Fruit fly (Drosophila melanogaster) whole organism: Measurements from ENCODE around the gene amos.

Source experiments
- CG8478 ChIP-seq: fragments of >200 bp; optimal IDR thresholded peaks from 2 replicates; lab custom pipeline; 2018; ENCODE audit warnings: inconsistent platforms
- Dll ChIP-seq: fragments of >200 bp; optimal IDR thresholded peaks from 2 replicates; lab custom pipeline; 2017
- EcR ChIP-seq, 2 experiments: fragments of >200 bp; optimal IDR thresholded peaks; 2 replicates each; lab custom pipeline; 2017; ENCODE audit warnings: missing biosample characterization in 2 of 2, missing genetic modification characterization in 2 of 2, missing genetic modification reagents in 2 of 2
- pan ChIP-seq: fragments of >200 bp; optimal IDR thresholded peaks from 2 replicates; lab custom pipeline; 2017
- psq ChIP-seq: fragments of >200 bp; optimal IDR thresholded peaks from 2 replicates; lab custom pipeline; 2017
- usp ChIP-seq: fragments of >200 bp; optimal IDR thresholded peaks from 2 replicates; lab custom pipeline; 2017; ENCODE audit warnings: missing biosample characterization, missing genetic modification characterization, mixed read lengths

Gene amos

dm6 chr2L:18596871-18597338 lies at the start of gene amos:
Gene amos, minus strand, starts transcription at chr2L:18596921.
- TF ChIP-seq usp (GFP tag; lab: Kevin White, UChicago) (no peak), CG8478 (lab: Kevin White, UChicago) (no peak), pan (lab: Kevin White, UChicago) (no peak), psq (lab: Kevin White, UChicago) (no peak), EcR (GFP tag; optimal IDR thresholded peaks at IDR 0.05; lab: Kevin White, UChicago) (no peak), Dll (no peak)

dm6 chr2L:18645468-18645867 lies 48.7 kb upstream of the amos start:
- TF ChIP-seq pan (lab: Kevin White, UChicago) = peak; percentile 63
- TF ChIP-seq usp (GFP tag; lab: Kevin White, UChicago) = no peak

- no peak for TF ChIP-seq psq (lab: Kevin White, UChicago)
- TF ChIP-seq pan (lab: Kevin White, UChicago) = no peak
- no peak for TF ChIP-seq CG8478 (lab: Kevin White, UChicago)
- no peak for TF ChIP-seq EcR (GFP tag; optimal IDR thresholded peaks at IDR 0.05; lab: Kevin White, UChicago)
- no peak for TF ChIP-seq Dll
- no peak for TF ChIP-seq usp (GFP tag; lab: Kevin White, UChicago)
Measured at dm6 chr2L:18641087-18641486, 44.4 kb upstream of the amos start.

DNA sequence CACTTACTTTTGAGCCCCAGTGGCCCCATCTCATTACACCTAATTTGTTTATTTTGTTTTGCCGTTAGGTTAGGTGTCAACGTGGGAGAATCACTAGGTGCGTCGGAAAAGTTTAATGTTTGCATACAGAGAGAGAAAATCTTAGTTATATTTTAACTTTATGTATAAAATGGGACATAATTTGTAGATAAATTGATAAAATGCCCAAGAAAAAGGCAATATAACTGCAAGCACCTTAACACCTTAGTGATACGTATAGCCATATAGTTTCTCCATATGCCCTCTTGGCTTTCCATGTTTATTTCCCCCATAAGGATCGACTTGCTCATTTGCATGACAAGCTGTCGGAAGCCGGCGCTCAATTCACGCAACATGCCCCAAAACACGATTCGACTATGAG lies 42.2 kb upstream of the amos start:
- no peak for TF ChIP-seq psq (lab: Kevin White, UChicago)

DNA sequence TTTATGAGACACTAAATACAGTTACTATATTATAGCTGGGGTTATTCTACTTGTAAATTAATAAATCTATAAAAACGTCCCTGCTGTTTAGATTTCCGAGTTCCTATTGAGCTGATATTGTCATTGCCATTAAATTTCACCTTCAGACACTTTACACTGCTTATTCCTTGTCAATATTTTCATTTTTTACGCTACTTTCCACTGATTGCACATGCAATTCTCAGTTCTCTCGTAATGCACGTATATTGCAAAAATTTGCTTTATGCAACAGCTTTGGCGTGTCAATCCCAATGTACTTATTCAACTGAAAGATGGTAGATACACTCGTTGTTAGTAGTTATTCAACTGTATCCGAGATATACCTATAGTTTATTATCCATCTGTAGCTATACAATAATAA lies 35.7 kb upstream of the amos start:
- TF ChIP-seq pan (lab: Kevin White, UChicago) (no peak), usp (GFP tag; lab: Kevin White, UChicago) (no peak), EcR (GFP tag; optimal IDR thresholded peaks at IDR 0.05; lab: Kevin White, UChicago) (no peak), Dll (no peak), CG8478 (lab: Kevin White, UChicago) (no peak)

dm6 chr2L:18630611-18631221 lies 34.0 kb upstream of the amos start:
- TF ChIP-seq pan (lab: Kevin White, UChicago) (no peak), EcR (GFP tag; optimal IDR thresholded peaks at IDR 0.05; lab: Kevin White, UChicago) (no peak), usp (GFP tag; lab: Kevin White, UChicago) (no peak), CG8478 (lab: Kevin White, UChicago) (no peak), psq (lab: Kevin White, UChicago) (no peak), Dll (no peak)

DNA sequence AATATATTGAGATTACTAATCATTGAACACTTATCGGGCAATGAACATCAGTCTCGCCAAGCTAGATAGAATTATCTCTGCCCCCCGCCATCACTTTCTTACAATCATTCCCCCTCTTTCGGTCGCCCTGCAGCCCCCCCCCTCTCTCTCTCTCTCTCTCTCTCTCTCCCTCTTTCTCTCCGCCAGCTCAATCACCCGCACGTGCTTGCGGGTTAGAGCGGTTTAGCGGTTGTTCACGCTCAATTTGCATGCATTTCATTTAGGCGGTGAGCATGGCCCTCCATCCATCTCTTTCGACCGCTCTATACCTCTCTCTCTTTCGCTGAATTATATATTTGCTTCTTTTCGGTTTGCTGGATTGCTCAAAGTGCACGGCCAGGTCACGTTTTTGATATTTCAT lies 32.4 kb upstream of the amos start:
- no peak for TF ChIP-seq CG8478 (lab: Kevin White, UChicago)
- peak in 1 of 2 experiments; percentile 8 for TF ChIP-seq EcR (GFP tag; optimal IDR thresholded peaks at IDR 0.05; lab: Kevin White, UChicago)
- no peak for TF ChIP-seq Dll

- TF ChIP-seq pan (lab: Kevin White, UChicago) (no peak), usp (GFP tag; lab: Kevin White, UChicago) (no peak), Dll (no peak), EcR (GFP tag; optimal IDR thresholded peaks at IDR 0.05; lab: Kevin White, UChicago) (no peak), psq (lab: Kevin White, UChicago) (no peak), CG8478 (lab: Kevin White, UChicago) (no peak)
Measured at dm6 chr2L:18628104-18628503, 31.4 kb upstream of the amos start.

DNA sequence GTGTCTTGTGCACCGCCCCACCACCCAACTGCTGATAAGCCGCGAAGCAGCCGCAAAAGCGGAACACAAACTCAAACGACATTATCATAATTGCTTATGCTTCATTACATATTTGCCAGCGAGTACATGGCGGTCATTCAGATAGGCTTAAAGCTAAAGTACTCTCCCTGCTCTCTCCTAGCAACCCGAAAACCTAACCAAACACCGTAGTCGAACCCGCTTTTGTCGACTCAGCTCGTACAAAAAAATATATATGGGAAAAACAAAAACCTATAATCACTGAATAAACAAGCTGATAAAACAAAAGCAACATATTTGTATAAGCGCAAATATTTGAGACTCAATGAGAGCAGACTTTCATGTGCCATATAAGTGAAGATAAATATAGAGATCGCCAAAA lies 30.3 kb upstream of the amos start:
- TF ChIP-seq pan (lab: Kevin White, UChicago) (no peak), CG8478 (lab: Kevin White, UChicago) (no peak), usp (GFP tag; lab: Kevin White, UChicago) (no peak), EcR (GFP tag; optimal IDR thresholded peaks at IDR 0.05; lab: Kevin White, UChicago) (no peak), psq (lab: Kevin White, UChicago) (no peak), Dll (no peak)

DNA sequence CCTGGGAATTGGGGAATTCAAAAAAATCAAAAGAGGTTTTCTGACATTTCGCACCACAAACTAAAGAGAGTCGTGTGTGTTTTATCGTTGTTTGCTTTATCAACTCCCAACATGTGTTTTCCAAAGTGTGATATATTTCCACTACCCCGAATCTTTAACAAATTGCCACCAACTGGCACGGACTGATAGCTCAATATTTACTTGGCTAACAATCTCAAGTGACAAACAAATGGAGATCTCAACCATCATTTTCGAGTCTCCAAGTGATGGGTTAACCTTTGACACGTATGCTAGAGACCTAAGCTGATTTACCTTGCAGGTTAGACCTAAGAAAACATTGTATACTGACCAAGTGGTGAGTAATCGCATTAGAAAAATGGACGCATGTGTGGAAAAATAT lies 28.7 kb upstream of the amos start:
- TF ChIP-seq EcR (GFP tag; optimal IDR thresholded peaks at IDR 0.05; lab: Kevin White, UChicago) (no peak), usp (GFP tag; lab: Kevin White, UChicago) (no peak), CG8478 (lab: Kevin White, UChicago) (no peak), Dll (no peak), psq (lab: Kevin White, UChicago) (no peak), pan (lab: Kevin White, UChicago) (no peak)

DNA sequence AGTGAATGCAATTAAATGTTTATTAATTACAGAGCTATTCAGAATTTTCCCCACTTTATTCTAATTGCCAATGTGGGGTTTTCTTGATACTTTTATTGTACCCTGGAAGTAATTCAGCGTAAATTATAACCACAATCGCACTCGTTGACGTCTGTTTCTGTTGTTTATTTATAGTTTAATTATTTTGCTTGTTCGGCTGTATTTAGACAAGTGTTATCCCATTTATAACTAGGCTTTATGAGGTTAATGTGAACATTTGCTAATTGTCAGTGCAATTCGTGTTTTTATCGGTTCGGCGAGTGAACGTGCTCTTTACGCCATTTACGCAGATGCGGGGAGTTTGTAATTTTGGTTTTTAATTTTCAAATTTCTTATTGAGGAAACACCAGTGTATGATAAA lies 28.3 kb upstream of the amos start:
- no peak for TF ChIP-seq pan (lab: Kevin White, UChicago)
- TF ChIP-seq EcR (GFP tag; optimal IDR thresholded peaks at IDR 0.05; lab: Kevin White, UChicago) = no peak
- no peak for TF ChIP-seq psq (lab: Kevin White, UChicago)
- no peak for TF ChIP-seq usp (GFP tag; lab: Kevin White, UChicago)
- no peak for TF ChIP-seq Dll
- no peak for TF ChIP-seq CG8478 (lab: Kevin White, UChicago)

DNA sequence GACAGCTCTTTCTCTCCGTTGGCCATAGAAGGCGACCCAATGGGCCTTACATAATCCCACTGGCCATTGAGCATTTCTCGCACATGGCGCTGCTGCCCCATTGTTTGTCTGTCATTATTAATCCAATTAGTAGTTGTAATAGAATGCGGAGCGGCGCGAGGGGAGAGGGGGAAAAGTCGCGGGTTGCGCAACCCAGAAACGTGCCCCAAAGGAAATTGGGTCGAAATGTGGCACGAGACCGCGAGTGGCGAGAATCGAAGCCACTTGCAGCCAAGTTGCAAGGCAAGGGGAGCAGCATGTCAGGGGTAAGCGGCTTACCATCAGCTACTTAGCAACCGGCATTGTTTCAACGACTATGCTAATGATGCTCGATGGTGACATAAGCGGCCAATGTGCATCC lies 27.6 kb upstream of the amos start:
- TF ChIP-seq usp (GFP tag; lab: Kevin White, UChicago) = no peak
- TF ChIP-seq EcR (GFP tag; optimal IDR thresholded peaks at IDR 0.05; lab: Kevin White, UChicago) = no peak
- TF ChIP-seq CG8478 (lab: Kevin White, UChicago) = no peak
- no peak for TF ChIP-seq pan (lab: Kevin White, UChicago)

- no peak for TF ChIP-seq EcR (GFP tag; optimal IDR thresholded peaks at IDR 0.05; lab: Kevin White, UChicago)
- TF ChIP-seq Dll = no peak
- no peak for TF ChIP-seq CG8478 (lab: Kevin White, UChicago)
- no peak for TF ChIP-seq pan (lab: Kevin White, UChicago)
- TF ChIP-seq usp (GFP tag; lab: Kevin White, UChicago) = no peak
- no peak for TF ChIP-seq psq (lab: Kevin White, UChicago)
Measured at dm6 chr2L:18623435-18623834, 26.7 kb upstream of the amos start.
